Worm (Caenorhabditis elegans): ENCODE data around the gene Y71H2AM.29.

- TF ChIP-seq pros-1 (tag; optimal IDR thresholded peaks at IDR 0.05) (no peak), ceh-2 (tag; optimal IDR thresholded peaks at IDR 0.05) (no peak), ama-1 (optimal IDR thresholded peaks at IDR 0.05) (no peak), hlh-30 (tag; optimal IDR thresholded peaks at IDR 0.05; ENCODE audit: insufficient read depth) (no peak)
These were observed 25.8 kb downstream of the Y71H2AM.29 start for ce11 chrIII:2858334-2858733.

Measured in whole organism, late embryonic.